Worm (Caenorhabditis elegans) whole organism, L4/young adult: Measurements from ENCODE around the gene srh-214.

Experiments used
- dao-5 ChIP-seq: sonication (generic microtip); optimal IDR thresholded peaks from 2 replicates; lab custom pipeline; 2016; ENCODE audit warnings: missing genotype, missing genetic modification characterization, moderate library complexity, missing compliant biosample characterization
- him-1 ChIP-seq: sonication (generic microtip); optimal IDR thresholded peaks from 2 replicates; lab custom pipeline; 2016; ENCODE audit warnings: missing genotype, missing genetic modification reagents, missing genetic modification characterization, missing compliant biosample characterization

- TF ChIP-seq him-1 (tag; lab: Kevin White, UChicago) (no peak), dao-5 (tag; lab: Kevin White, UChicago) (no peak)
Observed at ce11 chrV:16853956-16854683, 24.6 kb upstream of the srh-214 start, which contains the start of the genes clec-35 and clec-27.
